Worm (Caenorhabditis elegans) whole organism, L3 larva: ENCODE results near the gene col-145.
A peak's percentile ranks its signal among the peaks of the same experiment; 100 is the strongest.

Experiments
- ZK546.5 ChIP-seq: sonication (generic microtip); optimal IDR thresholded peaks from 2 replicates; lab custom pipeline; 2017; ENCODE audit warnings: missing biosample characterization, missing genetic modification characterization
- ama-1 ChIP-seq: fragments of 150-350 bp; optimal IDR thresholded peaks from 2 replicates; lab custom pipeline; 2018
- ceh-82 ChIP-seq: fragments of 150-350 bp; optimal IDR thresholded peaks from 2 replicates; lab custom pipeline; 2014; ENCODE audit warnings: missing biosample characterization, missing genetic modification characterization
- ceh-9 ChIP-seq: sonication (generic microtip); optimal IDR thresholded peaks from 2 replicates; lab custom pipeline; 2018; ENCODE audit warnings: missing biosample characterization, missing genetic modification characterization
- elt-1 ChIP-seq: fragments of 150-350 bp; optimal IDR thresholded peaks from 2 replicates; lab custom pipeline; 2014; ENCODE audit warnings: missing biosample characterization, missing genetic modification characterization
- elt-2 ChIP-seq: sonication (generic microtip); optimal IDR thresholded peaks from 2 replicates; lab custom pipeline; 2016; ENCODE audit warnings: missing genetic modification reagents, mild to moderate bottlenecking, missing genetic modification characterization, missing compliant biosample characterization
- elt-3 ChIP-seq, 3 experiments: fragments of 150-350 bp in 1 of 3; sonication (generic microtip) in 2 of 3; optimal IDR thresholded peaks; 2 replicates in 2 of 3; 4 replicates in 1 of 3; lab custom pipeline; 2014 to 2017; ENCODE audit warnings: missing biosample characterization in 3 of 3, missing genetic modification characterization in 3 of 3
- fkh-10 ChIP-seq: sonication (generic microtip); optimal IDR thresholded peaks from 2 replicates; lab custom pipeline; 2017; ENCODE audit warnings: missing biosample characterization, missing genetic modification reagents, missing genetic modification characterization
- fos-1 ChIP-seq: fragments of 150-350 bp; optimal IDR thresholded peaks from 2 replicates; lab custom pipeline; 2014; ENCODE audit warnings: missing biosample characterization, missing genetic modification characterization
- lsy-12 ChIP-seq: sonication (generic microtip); optimal IDR thresholded peaks from 2 replicates; lab custom pipeline; 2016; ENCODE audit warnings: mild to moderate bottlenecking, missing genetic modification characterization, missing compliant biosample characterization
- mdl-1 ChIP-seq: fragments of 150-350 bp; optimal IDR thresholded peaks from 2 replicates; lab custom pipeline; 2014; ENCODE audit warnings: missing biosample characterization, missing genetic modification characterization
- nfya-1 ChIP-seq: sonication (generic microtip); optimal IDR thresholded peaks from 2 replicates; lab custom pipeline; 2017; ENCODE audit warnings: missing genetic modification characterization, mild to moderate bottlenecking, missing compliant biosample characterization, antibody characterized with exemption, moderate library complexity; ENCODE audit not compliant: insufficient read depth
- nhr-11 ChIP-seq: fragments of 150-350 bp; optimal IDR thresholded peaks from 2 replicates; lab custom pipeline; 2014; ENCODE audit warnings: missing biosample characterization, missing genetic modification characterization
- nhr-12 ChIP-seq: fragments of 150-350 bp; optimal IDR thresholded peaks from 2 replicates; lab custom pipeline; 2014; ENCODE audit warnings: missing biosample characterization, missing genetic modification characterization
- nhr-23 ChIP-seq: fragments of 150-350 bp; optimal IDR thresholded peaks from 2 replicates; lab custom pipeline; 2014; ENCODE audit warnings: missing biosample characterization, missing genetic modification reagents, missing genetic modification characterization
- nhr-237 ChIP-seq: fragments of 150-350 bp; optimal IDR thresholded peaks from 2 replicates; lab custom pipeline; 2014; ENCODE audit warnings: missing biosample characterization, missing genetic modification characterization
- nhr-25 ChIP-seq: sonication (generic microtip); optimal IDR thresholded peaks from 2 replicates; lab custom pipeline; 2017; ENCODE audit warnings: missing biosample characterization, missing genetic modification characterization
- nhr-43 ChIP-seq: sonication (generic microtip); optimal IDR thresholded peaks from 2 replicates; lab custom pipeline; 2016; ENCODE audit warnings: mild to moderate bottlenecking, missing genetic modification characterization, missing compliant biosample characterization; ENCODE audit not compliant: poor library complexity, severe bottlenecking
- nhr-76 ChIP-seq: fragments of 150-350 bp; sonication (generic microtip); optimal IDR thresholded peaks from 5 replicates; lab custom pipeline; 2014; ENCODE audit warnings: missing biosample characterization, missing genetic modification characterization
- nhr-77 ChIP-seq: fragments of 150-350 bp; optimal IDR thresholded peaks from 2 replicates; lab custom pipeline; 2014; ENCODE audit warnings: missing biosample characterization, missing genetic modification characterization
- pha-4 ChIP-seq: fragments of 150-350 bp; optimal IDR thresholded peaks from 2 replicates; lab custom pipeline; 2014; ENCODE audit warnings: missing biosample characterization, missing genetic modification reagents, missing genetic modification characterization
- pqm-1 ChIP-seq: fragments of 150-350 bp; optimal IDR thresholded peaks from 2 replicates; lab custom pipeline; 2017; ENCODE audit warnings: missing biosample characterization, missing genetic modification characterization, inconsistent platforms
- sea-2 ChIP-seq: fragments of 150-350 bp; sonication (generic microtip); optimal IDR thresholded peaks from 4 replicates; lab custom pipeline; 2014; ENCODE audit warnings: missing biosample characterization, missing genetic modification reagents, missing genetic modification characterization
- skn-1 ChIP-seq: fragments of 150-350 bp; optimal IDR thresholded peaks from 2 replicates; lab custom pipeline; 2014; ENCODE audit warnings: missing biosample characterization, missing genetic modification characterization
- snpc-4 ChIP-seq: fragments of 150-350 bp; optimal IDR thresholded peaks from 2 replicates; lab custom pipeline; 2014; ENCODE audit warnings: missing biosample characterization, missing genetic modification characterization
- tbx-2 ChIP-seq: sonication (generic microtip); optimal IDR thresholded peaks from 2 replicates; lab custom pipeline; 2016; ENCODE audit warnings: mild to moderate bottlenecking, missing genetic modification characterization, missing compliant biosample characterization
- zag-1 ChIP-seq: fragments of 150-350 bp; optimal IDR thresholded peaks from 2 replicates; lab custom pipeline; 2014; ENCODE audit warnings: missing biosample characterization, missing genetic modification characterization
- ztf-4 ChIP-seq: fragments of 150-350 bp; optimal IDR thresholded peaks from 2 replicates; lab custom pipeline; 2014; ENCODE audit warnings: missing biosample characterization, missing genetic modification characterization

col-145 gene

DNA sequence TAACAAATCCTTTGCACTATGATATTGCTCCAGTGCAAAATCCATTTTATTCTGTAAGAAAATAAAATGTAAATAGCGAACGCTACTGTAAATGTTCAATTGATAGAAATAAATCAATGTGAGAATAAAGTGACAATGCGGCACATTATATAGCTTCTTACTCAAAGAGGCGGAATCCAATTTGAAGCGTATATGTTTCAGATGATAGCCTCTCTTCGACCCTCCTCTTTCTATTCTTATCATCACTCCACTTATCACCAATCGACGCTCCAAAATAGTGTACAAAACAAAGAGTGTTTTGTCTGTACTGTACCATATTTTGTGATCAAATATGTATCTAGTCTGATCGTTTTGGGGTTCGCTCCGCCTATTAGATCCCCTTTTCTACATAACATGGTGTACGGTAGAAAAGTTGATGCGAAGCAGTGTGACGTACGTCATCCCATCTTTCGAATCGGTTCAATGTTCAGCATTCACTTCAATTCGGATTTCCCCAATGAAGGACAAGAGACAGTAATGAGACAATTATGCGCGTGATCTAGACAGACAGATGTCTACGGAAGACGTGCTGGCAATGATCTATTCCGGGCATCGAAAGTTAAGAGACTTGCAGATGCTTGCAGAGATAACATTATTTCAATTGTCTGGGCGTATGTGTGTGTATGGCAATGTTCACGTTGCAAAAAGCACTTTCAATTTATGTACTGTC is 15.8 kb downstream of the col-145 start, which contains the start of gene spl-2:
spl-2 (minus strand) TSS at position 51 of the 709 bp plus-strand sequence.
- TF ChIP-seq nhr-25 (tag; lab: Kevin White, UChicago), result peak; percentile 67
- no peak for TF ChIP-seq snpc-4 (tag; lab: Kevin White, UChicago)
- TF ChIP-seq elt-2, result peak; percentile 34
- TF ChIP-seq nhr-43, result peak; percentile 76
- no peak for TF ChIP-seq pha-4 (tag; lab: Kevin White, UChicago)
- TF ChIP-seq nhr-76 (tag; lab: Kevin White, UChicago), result no peak
- TF ChIP-seq nhr-23 (tag; lab: Kevin White, UChicago), result peak; percentile 47
- TF ChIP-seq nfya-1 (tag; lab: Kevin White, UChicago), result peak; percentile 6
- peak; percentile 51 for TF ChIP-seq elt-1 (tag; lab: Kevin White, UChicago)
- TF ChIP-seq, all 47 proteins: peak for 6

DNA sequence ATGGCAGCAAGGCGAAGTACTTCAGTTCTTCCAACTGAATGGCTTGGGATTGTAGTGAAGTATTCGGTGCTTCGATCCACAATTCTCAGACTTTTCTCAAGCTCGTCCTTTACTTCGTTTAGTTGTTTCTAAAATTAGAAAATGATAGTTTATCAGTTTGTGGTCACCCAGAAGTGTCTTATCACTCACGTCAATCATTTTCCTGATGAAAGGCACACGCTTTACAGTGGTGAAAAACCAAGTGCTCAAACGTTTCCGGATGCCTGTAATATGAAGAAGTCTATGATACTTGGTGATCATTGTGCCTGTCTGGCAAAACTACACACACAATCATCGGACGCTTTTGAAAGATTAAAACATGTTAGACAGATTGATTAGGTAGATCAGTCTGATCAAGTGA is 16.6 kb downstream of the col-145 start:
- TF ChIP-seq nhr-11 (tag; lab: Kevin White, UChicago) (no peak), ZK546.5 (tag; lab: Kevin White, UChicago) (no peak), nhr-12 (tag; lab: Kevin White, UChicago) (no peak), ceh-9 (no peak), nhr-76 (tag; lab: Kevin White, UChicago) (no peak), elt-2 (peak; percentile 68), pqm-1 (tag; lab: Kevin White, UChicago) (peak; percentile 13), nhr-77 (tag; lab: Kevin White, UChicago) (no peak), snpc-4 (tag; lab: Kevin White, UChicago) (no peak), skn-1 (tag; lab: Kevin White, UChicago) (no peak)

DNA sequence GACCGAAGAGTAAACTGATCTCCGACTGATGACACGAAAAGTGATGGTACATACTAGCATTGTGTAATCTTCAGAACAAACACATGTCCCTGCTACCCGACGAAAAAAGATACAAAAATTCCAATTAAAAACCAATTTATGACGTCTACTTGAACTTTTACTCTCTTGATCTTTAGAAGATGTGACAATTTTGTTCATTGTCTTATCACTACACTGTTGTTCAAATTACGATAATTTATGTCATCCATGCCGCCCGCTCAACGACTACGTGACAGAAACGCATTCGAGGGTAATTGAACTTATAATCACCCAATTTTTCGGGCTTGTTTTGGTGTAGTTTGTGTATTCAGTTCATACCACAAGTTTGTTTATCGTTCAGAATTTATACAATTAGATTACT is 18.9 kb downstream of the col-145 start:
- no peak for TF ChIP-seq lsy-12
- TF ChIP-seq nhr-23 (tag; lab: Kevin White, UChicago), result peak; percentile 5
- peak; percentile 25 for TF ChIP-seq nhr-25 (tag; lab: Kevin White, UChicago)

DNA sequence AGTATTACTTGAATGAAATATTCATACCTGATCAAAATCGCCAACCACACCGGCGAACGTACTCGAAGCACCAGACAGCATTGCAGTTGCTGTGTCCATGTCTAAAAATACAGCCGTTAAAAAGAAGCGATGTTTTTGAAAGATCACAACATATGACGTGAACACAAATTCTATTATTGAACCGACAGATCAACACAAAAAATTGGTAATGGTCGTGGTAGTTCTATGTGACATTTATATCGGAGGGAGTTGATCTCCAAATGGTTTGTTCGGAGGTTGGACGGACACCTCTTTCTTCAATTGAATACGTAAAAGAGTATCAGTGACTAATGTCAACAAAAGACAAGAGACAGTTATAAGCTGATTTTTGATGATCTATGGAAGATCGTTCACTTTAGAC is 21.5 kb downstream of the col-145 start, which contains the start of gene pitr-3:
pitr-3 (minus strand) TSS at position 101 of the 400 bp plus-strand sequence.
- TF ChIP-seq tbx-2 (tag; lab: Kevin White, UChicago) (no peak), nhr-237 (no peak), ztf-4 (tag; lab: Kevin White, UChicago) (no peak), nhr-12 (tag; lab: Kevin White, UChicago) (no peak), skn-1 (tag; lab: Kevin White, UChicago) (no peak)

DNA sequence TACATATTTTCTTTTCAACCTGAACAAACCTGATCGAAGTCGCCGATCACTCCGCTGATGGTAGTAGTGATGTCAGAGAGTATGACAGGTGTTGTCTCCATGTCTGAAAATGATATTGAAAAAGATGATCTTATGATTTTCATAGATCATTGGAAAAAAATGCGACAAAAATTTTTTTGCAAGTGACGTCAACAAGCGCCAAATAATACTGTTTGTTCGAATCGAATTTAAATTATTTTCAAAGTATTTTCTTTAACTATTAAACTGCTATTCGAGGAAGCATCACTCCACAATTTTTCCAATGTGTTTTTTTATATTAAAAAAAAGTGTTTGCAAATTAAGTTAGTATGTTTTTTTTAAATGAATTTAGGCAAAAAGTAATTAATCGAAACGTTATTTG is 25.2 kb downstream of the col-145 start, which contains the start of gene pitr-2:
pitr-2 (minus strand) TSS at position 101 of the 400 bp plus-strand sequence.
- TF ChIP-seq nhr-76 (tag; lab: Kevin White, UChicago), result no peak
- TF ChIP-seq, all 47 proteins: peak for 0

DNA sequence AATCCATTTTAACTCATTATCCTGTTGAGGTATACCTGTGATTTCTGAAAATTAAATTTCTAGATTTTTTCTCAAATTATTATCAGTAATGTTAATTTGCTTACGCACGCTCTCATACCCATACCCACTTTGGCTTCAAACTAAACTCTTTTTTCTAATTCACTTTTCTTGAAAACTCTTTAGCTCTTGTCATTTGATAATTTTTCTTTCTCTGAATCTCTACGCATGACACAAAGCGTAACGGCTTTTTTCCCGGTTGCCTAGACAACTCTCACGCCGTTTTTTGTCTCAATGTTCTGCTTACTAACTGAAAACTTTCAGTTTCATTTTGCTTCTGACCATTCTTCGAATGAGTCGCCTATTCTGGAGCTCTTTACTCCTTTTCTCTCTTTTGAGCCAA is 28.9 kb downstream of the col-145 start, which contains the start of gene B0222.1:
B0222.1 (plus strand) TSS at position 306 of the 400 bp plus-strand sequence.
- TF ChIP-seq elt-2 (no peak), fos-1 (no peak), nhr-11 (tag; lab: Kevin White, UChicago) (peak; percentile 3), fkh-10 (no peak), ceh-82 (tag; lab: Kevin White, UChicago) (no peak), elt-3 (tag; optimal IDR thresholded peaks at IDR 0.05; lab: Kevin White, UChicago) (no peak), nhr-12 (tag; lab: Kevin White, UChicago) (no peak), nhr-23 (tag; lab: Kevin White, UChicago) (no peak), lsy-12 (no peak)

DNA sequence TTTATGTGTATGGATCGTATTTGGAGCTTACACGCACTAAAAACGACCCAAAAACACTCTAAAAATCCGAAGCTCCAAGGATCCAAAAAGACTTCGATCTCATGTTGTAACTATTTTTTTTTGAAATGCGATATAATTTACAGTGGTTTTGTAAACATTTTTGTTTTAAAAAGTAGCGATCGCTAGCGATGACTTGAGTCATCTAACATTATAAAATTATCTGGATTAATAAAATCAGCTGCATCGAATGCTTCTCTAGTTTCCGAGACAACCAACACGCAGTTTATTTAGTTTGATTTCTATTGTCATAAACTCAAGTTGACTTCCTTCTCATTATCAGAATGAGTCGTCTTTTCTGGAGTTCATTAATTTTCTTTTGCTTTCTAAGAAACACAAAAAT is 30.8 kb downstream of the col-145 start, which contains the start of gene F21C10.1:
F21C10.1 (plus strand) TSS at position 301 of the 400 bp plus-strand sequence.
- no peak for TF ChIP-seq fkh-10
- no peak for TF ChIP-seq mdl-1 (tag; lab: Kevin White, UChicago)
- TF ChIP-seq ama-1 (lab: Kevin White, UChicago), result no peak
- TF ChIP-seq snpc-4 (tag; lab: Kevin White, UChicago), result no peak
- no peak for TF ChIP-seq elt-3 (tag; optimal IDR thresholded peaks at IDR 0.05; lab: Kevin White, UChicago)
- no peak for TF ChIP-seq nhr-23 (tag; lab: Kevin White, UChicago)
- TF ChIP-seq zag-1 (tag; lab: Kevin White, UChicago), result no peak
- TF ChIP-seq sea-2 (GFP tag; lab: Kevin White, UChicago), result no peak
- no peak for TF ChIP-seq nhr-11 (tag; lab: Kevin White, UChicago)
- TF ChIP-seq nhr-12 (tag; lab: Kevin White, UChicago), result no peak
- no peak for TF ChIP-seq ztf-4 (tag; lab: Kevin White, UChicago)
